Fruit fly (Drosophila melanogaster) whole organism, pupa: ENCODE data around the gene Acp95EF.
A peak's percentile ranks its signal among the peaks of the same experiment; 100 is the strongest.

ENCODE experiments used
- CG13204 ChIP-seq: fragments of 200-800 bp; sonication (Bioruptor generic); optimal IDR thresholded peaks from 2 replicates; lab custom pipeline; 2018; ENCODE audit warnings: missing biosample characterization, mild to moderate bottlenecking, missing genetic modification characterization, moderate library complexity
- CG14655 ChIP-seq: fragments of 200-800 bp; sonication (Bioruptor generic); optimal IDR thresholded peaks from 3 replicates; lab custom pipeline; 2017; ENCODE audit warnings: mild to moderate bottlenecking, missing biosample characterization, missing genetic modification reagents, missing genetic modification characterization
- CG15710 ChIP-seq: fragments of 200-800 bp; sonication (Bioruptor generic); optimal IDR thresholded peaks from 2 replicates; lab custom pipeline; 2018; ENCODE audit warnings: missing biosample characterization, mild to moderate bottlenecking, missing genetic modification characterization, moderate library complexity
- CG32121 ChIP-seq: fragments of 200-800 bp; sonication (Bioruptor generic); IDR thresholded peaks from 2 replicates; pipeline ENCODE4 v1.3.6; 2022; ENCODE audit warnings: missing biosample characterization, missing genetic modification characterization
- CG34367 ChIP-seq: fragments of 200-800 bp; sonication (Bioruptor generic); optimal IDR thresholded peaks from 2 replicates; lab custom pipeline; 2018; ENCODE audit warnings: missing biosample characterization, mild to moderate bottlenecking, missing genetic modification characterization
- CG4496 ChIP-seq: fragments of 200-800 bp; sonication (Bioruptor generic); IDR thresholded peaks from 3 replicates; pipeline ENCODE4 v1.3.6; 2022; ENCODE audit warnings: missing biosample characterization, missing genetic modification characterization
- CG9948 ChIP-seq: fragments of 200-800 bp; sonication (Bioruptor generic); optimal IDR thresholded peaks from 2 replicates; lab custom pipeline; 2018; ENCODE audit warnings: missing biosample characterization, mild to moderate bottlenecking, missing genetic modification characterization, moderate library complexity
- D1 ChIP-seq: fragments of 200-800 bp; sonication (Bioruptor generic); optimal IDR thresholded peaks from 2 replicates; lab custom pipeline; 2018; ENCODE audit warnings: missing biosample characterization, mild to moderate bottlenecking, missing genetic modification characterization, moderate library complexity
- EcR ChIP-seq: fragments of 200-800 bp; sonication (Bioruptor generic); optimal IDR thresholded peaks from 3 replicates; lab custom pipeline; 2019; ENCODE audit warnings: missing biosample characterization, missing genetic modification characterization, mild to moderate bottlenecking, moderate library complexity, missing genetic modification reagents
- Ets98B ChIP-seq: fragments of 200-800 bp; sonication (Bioruptor generic); IDR thresholded peaks from 2 replicates; pipeline ENCODE4 v1.3.6; 2022; ENCODE audit warnings: missing biosample characterization, missing genetic modification characterization
- rn ChIP-seq: fragments of 200-800 bp; sonication (Bioruptor generic); IDR thresholded peaks from 2 replicates; pipeline ENCODE4 v1.3.6; 2022; ENCODE audit warnings: missing biosample characterization, missing genetic modification characterization

- no peak for TF ChIP-seq CG9948
- peak; percentile 81 for TF ChIP-seq Ets98B (GFP tag; lab: Robert Waterston, UW)
- TF ChIP-seq CG15710 (tag; lab: Kevin White, UChicago) = peak; percentile 57
- TF ChIP-seq CG14655 = no peak
- peak; percentile 61; the same call in 2 of the 3 replicates for TF ChIP-seq CG4496 (GFP tag; lab: Robert Waterston, UW)
- TF ChIP-seq rn = no peak
- TF ChIP-seq D1 (tag; lab: Kevin White, UChicago) = no peak
- no peak for TF ChIP-seq CG13204 (GFP tag; lab: Kevin White, UChicago)
- TF ChIP-seq EcR (GFP tag; lab: Kevin White, UChicago) = no peak
- peak; percentile 77 for TF ChIP-seq CG32121 (GFP tag; lab: Robert Waterston, UW)
- peak; percentile 26 for TF ChIP-seq CG34367 (tag; lab: Kevin White, UChicago)
Measured at dm6 chr3R:24188619-24189018, 40.2 kb upstream of the Acp95EF start, which contains the start of gene CG5515.
